Worm (Caenorhabditis elegans) whole organism, L3 larva: ENCODE data around the gene K08D12.4.

Source experiments
- nfya-1 ChIP-seq: sonication (generic microtip); optimal IDR thresholded peaks from 2 replicates; lab custom pipeline; 2017; ENCODE audit warnings: missing genetic modification characterization, mild to moderate bottlenecking, missing compliant biosample characterization, antibody characterized with exemption, moderate library complexity; ENCODE audit not compliant: insufficient read depth
- nhr-77 ChIP-seq: fragments of 150-350 bp; optimal IDR thresholded peaks from 2 replicates; lab custom pipeline; 2014; ENCODE audit warnings: missing biosample characterization, missing genetic modification characterization

DNA sequence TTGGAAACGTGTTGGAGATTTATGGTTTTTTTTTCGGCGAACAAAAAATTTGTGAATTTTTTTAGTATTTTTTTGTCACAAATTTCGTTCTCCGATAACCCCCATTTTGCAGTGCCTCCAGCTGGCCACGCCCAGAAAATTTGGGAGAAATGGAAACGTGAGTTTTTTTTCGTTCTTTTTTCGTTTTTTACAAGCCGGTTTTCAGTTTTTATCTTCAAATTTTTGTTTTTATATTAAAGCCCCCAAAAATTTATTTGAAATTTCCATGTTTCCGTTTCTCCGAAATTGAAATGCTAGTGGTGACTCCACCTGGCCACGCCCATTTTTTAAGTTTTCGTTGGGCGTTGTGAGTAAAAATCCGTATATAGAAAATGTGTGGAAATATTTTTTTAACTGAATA, 19.9 kb upstream of the K08D12.4 start:
- no peak for TF ChIP-seq nhr-77 (tag; lab: Kevin White, UChicago)
- TF ChIP-seq nfya-1 (tag; lab: Kevin White, UChicago): no peak
